Worm (Caenorhabditis elegans): ENCODE data around the gene C01G10.15.
"Not testable (repeated sequence)": the region's sequence is repeated elsewhere in the genome, so short reads cannot be mapped to it uniquely, and the experiment has no call there.

Gene C01G10.15

DNA sequence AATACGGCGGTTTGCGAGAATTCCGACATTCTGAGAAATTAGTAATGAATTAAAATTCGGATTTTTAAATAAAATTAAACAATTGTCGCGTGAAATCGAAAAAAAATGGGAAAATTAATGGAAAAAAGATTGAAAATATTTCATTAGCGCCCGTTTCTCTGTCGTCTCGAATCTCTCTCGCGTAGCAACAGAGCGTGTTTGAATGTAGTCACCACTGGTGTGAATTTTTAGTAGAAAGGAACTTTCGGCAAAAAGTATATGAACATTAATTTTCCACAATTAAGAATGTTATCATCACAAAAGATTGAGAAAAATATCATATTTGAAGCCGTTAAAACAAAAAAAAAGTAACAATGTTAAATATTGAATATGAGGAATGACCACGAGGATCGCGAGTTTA, 49.7 kb upstream of the C01G10.15 start, which contains the start of gene aipl-1 (continued):
- peak; percentile 94 for TF ChIP-seq lin-15B (tag; optimal IDR thresholded peaks at IDR 0.05)
- TF ChIP-seq ces-1 (GFP tag; optimal IDR thresholded peaks at IDR 0.05): no peak
- peak in 1 of 2 experiments; percentile 67 for TF ChIP-seq ztf-11 (tag; optimal IDR thresholded peaks at IDR 0.05)
- TF ChIP-seq swsn-7 (tag; optimal IDR thresholded peaks at IDR 0.05): peak; percentile 63
- TF ChIP-seq nhr-85 (tag): peak; percentile 47
- TF ChIP-seq sup-37 (GFP tag; optimal IDR thresholded peaks at IDR 0.05): no peak
- peak; percentile 70 for TF ChIP-seq tbx-2 (tag; optimal IDR thresholded peaks at IDR 0.05)
- no peak for TF ChIP-seq mab-9 (GFP tag; IDR thresholded peaks at IDR 0.05)
- TF ChIP-seq mep-1 (tag; optimal IDR thresholded peaks at IDR 0.05): peak; percentile 84
- TF ChIP-seq lin-14 (GFP tag; optimal IDR thresholded peaks at IDR 0.05): peak; percentile 86
- peak; percentile 93 for TF ChIP-seq rnt-1 (tag; optimal IDR thresholded peaks at IDR 0.05)
- peak; percentile 95 for TF ChIP-seq blmp-1 (tag; optimal IDR thresholded peaks at IDR 0.05)
- no peak for TF ChIP-seq zip-4 (GFP tag; optimal IDR thresholded peaks at IDR 0.05)

DNA sequence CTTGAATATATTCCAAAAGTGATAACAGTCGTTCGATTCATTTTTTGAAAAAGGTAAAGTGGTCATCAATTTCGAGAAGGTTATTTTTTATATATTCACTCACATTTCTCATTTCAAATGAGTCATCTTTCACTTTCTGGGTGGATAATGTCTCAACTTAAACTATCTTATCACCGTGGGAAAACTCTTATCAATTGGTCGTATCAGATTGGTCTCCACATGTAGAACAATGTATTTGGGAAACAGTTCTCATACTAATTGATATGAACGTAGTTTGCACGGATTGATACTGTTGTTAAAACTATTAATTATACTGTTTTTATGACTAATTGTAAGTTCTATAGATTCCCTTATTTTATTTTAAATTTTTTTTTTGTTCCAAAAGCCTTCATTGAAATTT, 46.7 kb upstream of the C01G10.15 start:
- TF ChIP-seq mab-9 (GFP tag; IDR thresholded peaks at IDR 0.05) (no peak), elt-3 (tag; optimal IDR thresholded peaks at IDR 0.05) (peak in 1 of 6 experiments; percentile 14), elt-2 (tag; optimal IDR thresholded peaks at IDR 0.05) (peak; percentile 45)

DNA sequence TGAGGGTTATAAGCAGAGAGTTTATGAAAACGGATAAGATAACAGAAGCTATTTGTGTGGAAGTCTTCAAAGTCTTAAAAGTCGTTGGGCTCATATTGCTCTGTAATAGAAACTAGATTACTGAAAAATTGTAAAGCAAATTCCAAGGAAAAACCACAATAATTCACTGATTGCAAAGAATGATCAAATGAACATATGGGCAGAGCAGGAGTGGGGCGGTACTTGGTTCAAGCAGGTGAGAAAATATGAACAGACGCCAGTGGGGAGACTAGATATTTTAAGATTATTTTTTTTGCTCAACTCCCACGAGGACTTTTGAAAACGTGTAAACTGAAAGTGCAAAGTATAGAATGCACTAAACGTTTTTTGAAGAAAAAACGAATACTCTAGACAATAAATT, 45.3 kb upstream of the C01G10.15 start, which contains the start of gene str-171:
Gene str-171 (minus strand): TSS at position 101 of the 400 bp plus-strand sequence.
- TF ChIP-seq egl-27 (tag; optimal IDR thresholded peaks at IDR 0.05) (no peak), unc-86 (tag; optimal IDR thresholded peaks at IDR 0.05) (no peak), grh-1 (GFP tag; IDR thresholded peaks at IDR 0.05) (no peak), efl-1 (optimal IDR thresholded peaks at IDR 0.05) (no peak), efl-1 (GFP tag; optimal IDR thresholded peaks at IDR 0.05 in 1 of 2) (peak in 1 of 2 experiments; percentile 39)

DNA sequence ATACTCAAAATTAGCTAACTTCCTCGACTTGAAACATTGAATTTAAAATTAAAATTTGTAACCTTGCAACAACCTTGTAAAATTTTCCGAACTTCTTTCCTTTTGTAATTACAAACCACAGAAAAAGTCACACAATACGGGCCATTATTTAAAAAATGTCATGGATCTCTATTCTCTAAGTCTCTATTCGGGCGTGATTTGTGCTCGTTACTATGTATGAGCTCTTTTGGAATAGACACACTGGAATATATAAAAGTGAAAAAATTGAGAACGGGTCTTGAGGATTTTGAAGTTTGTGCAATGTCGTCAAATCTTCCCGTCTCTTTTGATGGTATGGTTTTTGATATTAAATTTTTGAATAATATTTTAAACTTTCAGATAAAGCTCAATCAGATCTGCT, 40.8 kb upstream of the C01G10.15 start, which contains the start of gene srr-7:
Gene srr-7 (plus strand): TSS at position 301 of the 400 bp plus-strand sequence.
- no peak for TF ChIP-seq C04F5.9 (tag; optimal IDR thresholded peaks at IDR 0.05)

DNA sequence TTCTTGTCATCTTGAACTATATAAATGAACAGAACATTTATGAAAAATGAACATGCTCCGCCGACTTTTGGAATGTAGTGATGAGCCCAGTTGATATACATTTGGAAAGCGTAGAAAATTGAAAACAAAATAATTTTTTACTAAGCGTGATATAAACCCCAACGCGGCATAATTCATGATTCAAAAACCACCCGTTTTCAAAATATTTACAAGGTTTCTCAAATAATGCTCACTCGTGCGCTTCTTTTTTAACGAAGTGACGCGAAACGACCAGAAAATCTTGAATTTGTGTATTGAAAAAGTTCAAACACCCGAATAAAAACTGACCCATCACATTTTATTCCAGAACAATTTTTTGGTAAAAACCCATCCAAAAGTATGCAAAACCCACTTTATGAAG, 40.3 kb upstream of the C01G10.15 start, which contains the start of gene srj-27:
Gene srj-27 (minus strand): TSS at position 101 of the 400 bp plus-strand sequence.
- TF ChIP-seq lir-3 (tag; optimal IDR thresholded peaks at IDR 0.05; ENCODE audit: poor library complexity) (no peak), vab-15 (tag; optimal IDR thresholded peaks at IDR 0.05) (no peak), fkh-4 (tag; optimal IDR thresholded peaks at IDR 0.05; ENCODE audit: borderline replicate concordance) (no peak), ama-1 (optimal IDR thresholded peaks at IDR 0.05) (no peak), unc-130 (tag; optimal IDR thresholded peaks at IDR 0.05) (no peak), fkh-8 (tag; optimal IDR thresholded peaks at IDR 0.05) (no peak), mef-2 (tag; optimal IDR thresholded peaks at IDR 0.05) (no peak), mab-9 (GFP tag; IDR thresholded peaks at IDR 0.05) (no peak), ztf-11 (tag; optimal IDR thresholded peaks at IDR 0.05) (no peak), nhr-12 (tag; optimal IDR thresholded peaks at IDR 0.05) (no peak), nhr-19 (GFP tag; conservative IDR thresholded peaks at IDR 0.05) (no peak), blmp-1 (tag; optimal IDR thresholded peaks at IDR 0.05) (no peak), fos-1 (tag; optimal IDR thresholded peaks at IDR 0.05) (no peak)

DNA sequence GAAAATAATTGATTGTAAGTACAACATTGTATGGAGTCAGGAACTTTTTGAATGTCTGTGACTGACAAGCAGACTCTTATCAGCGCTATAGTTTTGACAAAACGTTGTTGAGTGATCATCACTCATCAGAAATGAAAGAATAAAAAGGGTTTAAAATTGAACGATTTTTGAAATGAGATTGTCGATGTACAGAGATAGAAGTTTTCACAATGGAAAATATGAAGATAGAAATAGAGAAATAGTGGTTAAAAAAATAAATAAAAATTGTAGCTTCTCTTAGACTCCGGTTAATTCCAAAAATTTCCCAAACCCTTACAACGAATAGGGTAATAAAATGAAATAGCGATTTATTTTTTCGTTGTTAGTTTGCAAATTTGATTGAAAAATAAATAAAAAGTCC, 38.1 kb upstream of the C01G10.15 start, which contains the start of gene ugt-30:
Gene ugt-30 (minus strand): TSS at position 101 of the 400 bp plus-strand sequence.
- TF ChIP-seq nhr-71 (tag; optimal IDR thresholded peaks at IDR 0.05); C16A3.4 (tag; optimal IDR thresholded peaks at IDR 0.05); nhr-85 (tag): not testable (repeated sequence)
